Worm (Caenorhabditis elegans) whole organism, early embryonic: ENCODE measurements around the gene K05D4.9.

ENCODE experiments used
- B0310.2 ChIP-seq: sonication (generic microtip); optimal IDR thresholded peaks from 2 replicates; lab custom pipeline; 2016; ENCODE audit warnings: mild to moderate bottlenecking, missing genetic modification characterization, missing compliant biosample characterization
- F13C5.2 ChIP-seq: sonication (generic microtip); optimal IDR thresholded peaks from 2 replicates; lab custom pipeline; 2017; ENCODE audit warnings: mild to moderate bottlenecking, missing genetic modification characterization, inconsistent platforms, missing compliant biosample characterization
- aly-1 ChIP-seq: sonication (generic microtip); optimal IDR thresholded peaks from 2 replicates; lab custom pipeline; 2016; ENCODE audit warnings: missing genetic modification characterization, missing compliant biosample characterization
- ama-1 ChIP-seq: fragments of 150-350 bp; optimal IDR thresholded peaks from 2 replicates; lab custom pipeline; 2014
- ceh-13 ChIP-seq: fragments of 200-800 bp; sonication (Bioruptor generic); optimal IDR thresholded peaks from 2 replicates; lab custom pipeline; 2018; ENCODE audit warnings: mild to moderate bottlenecking, missing genetic modification characterization, missing compliant biosample characterization
- ceh-36 ChIP-seq: sonication (generic microtip); optimal IDR thresholded peaks from 2 replicates; lab custom pipeline; 2016; ENCODE audit warnings: missing genetic modification characterization, inconsistent platforms, missing compliant biosample characterization
- ets-7 ChIP-seq: sonication (generic microtip); optimal IDR thresholded peaks from 2 replicates; lab custom pipeline; 2016; ENCODE audit warnings: missing genotype, missing genetic modification characterization, missing compliant biosample characterization
- flt-1 ChIP-seq: fragments of 200-800 bp; sonication (Bioruptor generic); IDR thresholded peaks from 2 replicates; pipeline ENCODE4 v1.3.6; 2022; ENCODE audit warnings: missing genetic modification characterization, missing compliant biosample characterization
- hmbx-1 ChIP-seq: sonication (generic microtip); optimal IDR thresholded peaks from 2 replicates; lab custom pipeline; 2016; ENCODE audit warnings: mild to moderate bottlenecking, missing genetic modification characterization, missing compliant biosample characterization
- hmg-4 ChIP-seq: fragments of 200-800 bp; sonication (Bioruptor generic); optimal IDR thresholded peaks from 2 replicates; lab custom pipeline; 2018; ENCODE audit warnings: mild to moderate bottlenecking, missing genetic modification characterization, missing compliant biosample characterization
- hnd-1 ChIP-seq: sonication (generic microtip); optimal IDR thresholded peaks from 2 replicates; lab custom pipeline; 2016; ENCODE audit warnings: missing genetic modification characterization, missing compliant biosample characterization
- pes-1 ChIP-seq: fragments of 200-800 bp; sonication (Bioruptor generic); IDR thresholded peaks from 2 replicates; pipeline ENCODE4 v1.3.6; 2022; ENCODE audit warnings: missing genetic modification reagents, missing genetic modification characterization, missing compliant biosample characterization
- scrt-1 ChIP-seq: fragments of 200-800 bp; sonication (Bioruptor generic); IDR thresholded peaks from 2 replicates; pipeline ENCODE4 v1.3.6; 2022; ENCODE audit warnings: missing genetic modification characterization, missing compliant biosample characterization
- sea-1 ChIP-seq: fragments of 200-800 bp; sonication (Bioruptor generic); conservative IDR thresholded peaks from 2 replicates; pipeline ENCODE4 v1.3.6; 2022; ENCODE audit warnings: missing genetic modification characterization, missing compliant biosample characterization
- tbx-11 ChIP-seq: fragments of 200-800 bp; sonication (Bioruptor generic); IDR thresholded peaks from 2 replicates; pipeline ENCODE4 v1.3.6; 2022; ENCODE audit warnings: missing genetic modification characterization, missing compliant biosample characterization
- tbx-37 ChIP-seq: fragments of 200-800 bp; sonication (Bioruptor generic); conservative IDR thresholded peaks from 2 replicates; pipeline ENCODE4 v1.3.6; 2022; ENCODE audit warnings: missing genetic modification reagents, missing genetic modification characterization, missing compliant biosample characterization
- tra-4 ChIP-seq: sonication (generic microtip); optimal IDR thresholded peaks from 2 replicates; lab custom pipeline; 2017; ENCODE audit warnings: missing genetic modification characterization, missing compliant biosample characterization

Gene K05D4.9

ce11 chrV:16194639-16195038 lies 23.0 kb upstream of the K05D4.9 start, which contains the start of gene rabr-4:
TSS of gene rabr-4 (plus strand) at chrV:16194939.
- no peak for TF ChIP-seq scrt-1
- no peak for TF ChIP-seq tbx-37 (GFP tag; lab: Robert Waterston, UW)
- TF ChIP-seq aly-1 (tag; lab: Kevin White, UChicago) = no peak
- no peak for TF ChIP-seq pes-1 (GFP tag; lab: Robert Waterston, UW)
- no peak for TF ChIP-seq flt-1
- TF ChIP-seq hmg-4 (GFP tag; lab: Kevin White, UChicago) = no peak
- TF ChIP-seq hmbx-1 = no peak
- no peak for TF ChIP-seq ceh-36
- TF ChIP-seq ets-7 (tag; lab: Kevin White, UChicago) = no peak
- TF ChIP-seq sea-1 (GFP tag; lab: Robert Waterston, UW) = no peak
- TF ChIP-seq B0310.2 (tag; lab: Kevin White, UChicago) = no peak
- no peak for TF ChIP-seq tra-4 (tag; lab: Kevin White, UChicago)
- no peak for TF ChIP-seq hnd-1
- no peak for TF ChIP-seq ama-1
- no peak for TF ChIP-seq ceh-13 (GFP tag; lab: Kevin White, UChicago)
- TF ChIP-seq tbx-11 (GFP tag; lab: Robert Waterston, UW) = no peak
- TF ChIP-seq F13C5.2 (tag; lab: Kevin White, UChicago) = no peak

DNA sequence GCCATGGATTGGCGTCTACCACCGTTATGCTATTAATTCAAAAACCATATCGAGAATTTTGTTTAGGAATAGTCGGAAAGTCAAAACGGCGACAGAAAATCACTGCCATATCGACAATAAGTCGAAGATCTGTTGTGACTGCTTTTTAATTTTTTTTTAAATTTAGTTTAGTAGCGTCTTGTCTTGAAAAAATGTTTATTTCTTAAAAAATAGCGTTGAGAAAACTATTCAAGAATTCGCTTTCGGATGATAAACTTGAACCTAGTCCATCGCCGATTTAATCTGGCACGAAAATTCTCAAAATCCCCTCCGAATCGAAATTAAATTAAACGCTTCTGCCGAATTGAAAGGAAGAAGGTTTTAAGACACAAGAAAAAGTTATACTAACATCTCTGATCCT lies 20.5 kb upstream of the K05D4.9 start, which contains the start of gene srh-279:
srh-279 (plus strand) TSS at position 301 of the 400 bp plus-strand sequence.
- no peak for TF ChIP-seq hnd-1
- no peak for TF ChIP-seq pes-1 (GFP tag; lab: Robert Waterston, UW)
- no peak for TF ChIP-seq F13C5.2 (tag; lab: Kevin White, UChicago)
- TF ChIP-seq sea-1 (GFP tag; lab: Robert Waterston, UW) = no peak
- no peak for TF ChIP-seq B0310.2 (tag; lab: Kevin White, UChicago)
- no peak for TF ChIP-seq tbx-11 (GFP tag; lab: Robert Waterston, UW)
- no peak for TF ChIP-seq tra-4 (tag; lab: Kevin White, UChicago)
- no peak for TF ChIP-seq scrt-1
- TF ChIP-seq hmg-4 (GFP tag; lab: Kevin White, UChicago) = no peak
- no peak for TF ChIP-seq hmbx-1
- no peak for TF ChIP-seq ceh-36

ce11 chrV:16190485-16190884 lies 18.9 kb upstream of the K05D4.9 start, which contains the start of gene srh-281:
TSS of gene srh-281 (plus strand) at chrV:16190785.
- TF ChIP-seq flt-1 (no peak), tra-4 (tag; lab: Kevin White, UChicago) (no peak), hmbx-1 (no peak)

ce11 chrV:16183357-16183756 lies 11.7 kb upstream of the K05D4.9 start, which contains the start of gene srz-14:
TSS of gene srz-14 (plus strand) at chrV:16183657.
- TF ChIP-seq ets-7 (tag; lab: Kevin White, UChicago) (no peak), tbx-11 (GFP tag; lab: Robert Waterston, UW) (no peak), hmbx-1 (no peak), pes-1 (GFP tag; lab: Robert Waterston, UW) (no peak), F13C5.2 (tag; lab: Kevin White, UChicago) (no peak), ceh-36 (no peak), sea-1 (GFP tag; lab: Robert Waterston, UW) (no peak), tra-4 (tag; lab: Kevin White, UChicago) (no peak), B0310.2 (tag; lab: Kevin White, UChicago) (no peak), ceh-13 (GFP tag; lab: Kevin White, UChicago) (no peak), flt-1 (no peak), hnd-1 (no peak), ama-1 (no peak), scrt-1 (no peak)

DNA sequence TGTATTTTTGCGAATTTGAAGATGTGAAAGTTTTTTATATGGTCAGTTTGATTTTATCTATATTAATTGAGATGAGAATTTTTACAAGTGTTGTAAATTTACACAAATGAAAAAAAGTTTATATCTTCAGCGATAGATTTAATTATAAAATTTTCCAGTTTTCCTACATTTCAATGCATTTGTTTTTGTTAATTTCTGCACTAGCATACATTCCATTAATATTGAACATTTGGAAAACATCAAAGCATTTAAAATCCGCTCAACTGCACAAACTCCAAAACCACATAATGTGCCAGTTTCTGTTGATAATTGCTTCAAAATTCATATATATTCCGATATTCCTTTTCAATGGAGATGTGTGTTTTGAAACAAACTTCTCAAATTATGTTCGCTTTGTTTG lies 11.3 kb upstream of the K05D4.9 start, which contains the start of gene srh-277:
srh-277 (plus strand) TSS at position 301 of the 400 bp plus-strand sequence.
- TF ChIP-seq ceh-13 (GFP tag; lab: Kevin White, UChicago) = no peak
- no peak for TF ChIP-seq hnd-1
- TF ChIP-seq flt-1 = no peak
- no peak for TF ChIP-seq tbx-37 (GFP tag; lab: Robert Waterston, UW)
- no peak for TF ChIP-seq tra-4 (tag; lab: Kevin White, UChicago)
- no peak for TF ChIP-seq ets-7 (tag; lab: Kevin White, UChicago)
- no peak for TF ChIP-seq hmg-4 (GFP tag; lab: Kevin White, UChicago)
- no peak for TF ChIP-seq hmbx-1
- no peak for TF ChIP-seq scrt-1
- no peak for TF ChIP-seq pes-1 (GFP tag; lab: Robert Waterston, UW)
- TF ChIP-seq F13C5.2 (tag; lab: Kevin White, UChicago) = no peak
- no peak for TF ChIP-seq aly-1 (tag; lab: Kevin White, UChicago)

- TF ChIP-seq scrt-1 (no peak), ceh-36 (no peak), tbx-11 (GFP tag; lab: Robert Waterston, UW) (no peak), tbx-37 (GFP tag; lab: Robert Waterston, UW) (no peak), pes-1 (GFP tag; lab: Robert Waterston, UW) (no peak), ceh-13 (GFP tag; lab: Kevin White, UChicago) (no peak), hnd-1 (no peak), hmbx-1 (no peak), F13C5.2 (tag; lab: Kevin White, UChicago) (no peak), B0310.2 (tag; lab: Kevin White, UChicago) (no peak), aly-1 (tag; lab: Kevin White, UChicago) (no peak), ets-7 (tag; lab: Kevin White, UChicago) (no peak), sea-1 (GFP tag; lab: Robert Waterston, UW) (no peak), flt-1 (no peak), ama-1 (no peak), tra-4 (tag; lab: Kevin White, UChicago) (no peak), hmg-4 (GFP tag; lab: Kevin White, UChicago) (no peak)
Observed at ce11 chrV:16182110-16182509, 10.5 kb upstream of the K05D4.9 start, which contains the start of gene srz-13. TSS of gene srz-13 (plus strand) at chrV:16182410.

- no peak for TF ChIP-seq tbx-37 (GFP tag; lab: Robert Waterston, UW)
Observed at ce11 chrV:16180350-16180749, 8.7 kb upstream of the K05D4.9 start, which contains the start of gene str-106. TSS of gene str-106 (plus strand) at chrV:16180650.

DNA sequence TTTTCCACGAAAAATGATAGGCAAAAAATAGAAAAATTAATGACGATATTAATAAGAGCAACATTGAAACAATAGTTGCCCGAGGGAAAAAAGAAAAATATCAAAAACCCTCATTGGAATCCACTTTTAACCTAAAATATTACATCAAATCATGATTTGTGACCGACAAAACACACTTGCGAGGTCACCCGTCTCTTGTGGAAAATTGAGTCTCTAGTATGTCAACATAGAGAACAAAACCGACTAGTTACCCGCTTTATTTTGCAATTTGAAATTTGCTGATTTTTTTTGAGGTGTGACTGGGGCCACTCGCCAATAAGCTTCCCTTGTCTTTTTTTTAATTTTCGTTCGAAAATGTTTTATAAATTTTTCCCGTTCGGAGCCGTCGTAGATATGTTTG lies 4.1 kb upstream of the K05D4.9 start, which contains the start of gene cyp-33D1:
cyp-33D1 (minus strand) TSS at position 101 of the 400 bp plus-strand sequence.
- no peak for TF ChIP-seq ama-1
- TF ChIP-seq F13C5.2 (tag; lab: Kevin White, UChicago) = no peak
- TF ChIP-seq flt-1 = no peak
- TF ChIP-seq hmg-4 (GFP tag; lab: Kevin White, UChicago) = no peak
- no peak for TF ChIP-seq ceh-13 (GFP tag; lab: Kevin White, UChicago)
- TF ChIP-seq tra-4 (tag; lab: Kevin White, UChicago) = no peak
- no peak for TF ChIP-seq aly-1 (tag; lab: Kevin White, UChicago)
- TF ChIP-seq ceh-36 = no peak
- TF ChIP-seq tbx-11 (GFP tag; lab: Robert Waterston, UW) = no peak
- no peak for TF ChIP-seq pes-1 (GFP tag; lab: Robert Waterston, UW)
- TF ChIP-seq B0310.2 (tag; lab: Kevin White, UChicago) = no peak
- no peak for TF ChIP-seq hmbx-1
- TF ChIP-seq scrt-1 = no peak
- TF ChIP-seq tbx-37 (GFP tag; lab: Robert Waterston, UW) = no peak
- TF ChIP-seq hnd-1 = no peak
- TF ChIP-seq sea-1 (GFP tag; lab: Robert Waterston, UW) = no peak
- no peak for TF ChIP-seq ets-7 (tag; lab: Kevin White, UChicago)
